Worm (Caenorhabditis elegans) whole organism, L4/young adult: ENCODE measurements around the gene F11D11.22.

Experiments used
- W03F9.2 ChIP-seq: fragments of 150-350 bp; optimal IDR thresholded peaks from 2 replicates; lab custom pipeline; 2014; ENCODE audit warnings: missing biosample characterization, missing genetic modification characterization
- dao-5 ChIP-seq: sonication (generic microtip); optimal IDR thresholded peaks from 2 replicates; lab custom pipeline; 2016; ENCODE audit warnings: missing genotype, missing genetic modification characterization, moderate library complexity, missing compliant biosample characterization

ce11 chrV:18753036-18753435 lies 9.1 kb upstream of the F11D11.22 start, which contains the start of gene F11D11.6:
- no peak for TF ChIP-seq dao-5
- TF ChIP-seq W03F9.2 = no peak
